Worm (Caenorhabditis elegans) whole organism, L4 larva: ENCODE measurements around the gene T24C12.1.
A peak's percentile ranks its signal among the peaks of the same experiment; 100 is the strongest.

Experiments
- D1046.2 ChIP-seq: fragments of 200-800 bp; sonication (Bioruptor generic); IDR thresholded peaks from 2 replicates; pipeline ENCODE4 v1.3.6; 2022; ENCODE audit warnings: missing genetic modification characterization, missing compliant biosample characterization
- F26F4.8 ChIP-seq: fragments of 200-800 bp; sonication (Bioruptor generic); conservative IDR thresholded peaks from 2 replicates; pipeline ENCODE4 v1.3.6; 2022; ENCODE audit warnings: missing genetic modification characterization, missing compliant biosample characterization
- F37D6.2 ChIP-seq: sonication (generic microtip); optimal IDR thresholded peaks from 2 replicates; lab custom pipeline; 2016; ENCODE audit warnings: mild to moderate bottlenecking, missing genetic modification characterization, missing compliant biosample characterization
- F44E2.7 ChIP-seq: fragments of 200-800 bp; sonication (Bioruptor generic); IDR thresholded peaks from 2 replicates; pipeline ENCODE4 v2.1.2; 2022; ENCODE audit warnings: missing genetic modification characterization, missing compliant biosample characterization
- Y105C5A.15 ChIP-seq: fragments of 200-800 bp; sonication (Bioruptor generic); IDR thresholded peaks from 2 replicates; pipeline ENCODE4 v1.3.6; 2022; ENCODE audit warnings: missing genetic modification characterization, missing compliant biosample characterization
- aha-1 ChIP-seq: fragments of 150-350 bp; peaks from one replicate; lab custom pipeline; 2014; ENCODE audit warnings: missing biosample characterization, missing genetic modification characterization
- ama-1 ChIP-seq: fragments of 150-350 bp; optimal IDR thresholded peaks from 2 replicates; lab custom pipeline; 2014; ENCODE audit warnings: inconsistent platforms, mixed read lengths
- ceh-28 ChIP-seq: fragments of 150-350 bp; optimal IDR thresholded peaks from 2 replicates; lab custom pipeline; 2014; ENCODE audit warnings: missing biosample characterization, missing genetic modification reagents, missing genetic modification characterization
- ceh-32 ChIP-seq: sonication (generic microtip); optimal IDR thresholded peaks from 2 replicates; lab custom pipeline; 2016; ENCODE audit warnings: mild to moderate bottlenecking, missing genetic modification characterization, missing compliant biosample characterization; ENCODE audit not compliant: poor library complexity
- ceh-44 ChIP-seq: fragments of 200-800 bp; sonication (Bioruptor generic); IDR thresholded peaks from 2 replicates; pipeline ENCODE4 v1.3.6; 2022; ENCODE audit warnings: missing genetic modification reagents, missing genetic modification characterization, missing compliant biosample characterization
- ceh-62 ChIP-seq: sonication (generic microtip); optimal IDR thresholded peaks from 2 replicates; lab custom pipeline; 2017; ENCODE audit warnings: missing biosample characterization, missing genetic modification characterization
- ces-1 ChIP-seq: fragments of 150-350 bp; sonication (generic microtip); optimal IDR thresholded peaks from 4 replicates; lab custom pipeline; 2014; ENCODE audit warnings: missing biosample characterization, missing genetic modification reagents, missing genetic modification characterization
- cey-2 ChIP-seq: sonication (generic microtip); optimal IDR thresholded peaks from 3 replicates; lab custom pipeline; 2017; ENCODE audit warnings: missing genetic modification characterization, mild to moderate bottlenecking, missing compliant biosample characterization, antibody characterized with exemption, borderline replicate concordance; ENCODE audit not compliant: insufficient read depth
- daf-8 ChIP-seq: fragments of 200-800 bp; sonication (Bioruptor generic); IDR thresholded peaks from 2 replicates; pipeline ENCODE4 v1.3.6; 2022; ENCODE audit warnings: missing genetic modification characterization, missing compliant biosample characterization
- egl-43 ChIP-seq: fragments of 200-800 bp; sonication (Bioruptor generic); IDR thresholded peaks from 2 replicates; pipeline ENCODE4 v1.3.6; 2022; ENCODE audit warnings: missing genetic modification reagents, missing genetic modification characterization, missing compliant biosample characterization
- gei-8 ChIP-seq: fragments of 200-800 bp; sonication (Bioruptor generic); optimal IDR thresholded peaks from 2 replicates; lab custom pipeline; 2018; ENCODE audit warnings: mild to moderate bottlenecking, missing genetic modification characterization, missing compliant biosample characterization
- hif-1 ChIP-seq, 2 experiments: sonication (generic microtip); optimal IDR thresholded peaks; 2 replicates each; lab custom pipeline; 2016 to 2017; ENCODE audit warnings: missing compliant biosample characterization in 2 of 2, missing genetic modification characterization in 2 of 2, missing genetic modification reagents in 2 of 2, missing genotype in 2 of 2, mild to moderate bottlenecking in 1 of 2
- lin-13 ChIP-seq: fragments of 150-350 bp; optimal IDR thresholded peaks from 2 replicates; lab custom pipeline; 2014; ENCODE audit warnings: missing biosample characterization, missing genetic modification reagents, missing genetic modification characterization
- lin-15B ChIP-seq: fragments of 150-350 bp; sonication (generic microtip); optimal IDR thresholded peaks from 3 replicates; lab custom pipeline; 2014; ENCODE audit warnings: missing biosample characterization, missing genetic modification characterization
- mdt-29 ChIP-seq: fragments of 200-800 bp; sonication (Bioruptor generic); IDR thresholded peaks from 2 replicates; pipeline ENCODE4 v1.3.6; 2022; ENCODE audit warnings: missing genetic modification reagents, missing genetic modification characterization, missing compliant biosample characterization
- mes-2 ChIP-seq: sonication (generic microtip); optimal IDR thresholded peaks from 2 replicates; lab custom pipeline; 2016; ENCODE audit warnings: missing genotype, mild to moderate bottlenecking, missing genetic modification characterization, missing compliant biosample characterization; ENCODE audit not compliant: poor library complexity, severe bottlenecking
- nhr-111 ChIP-seq: fragments of 200-800 bp; sonication (Bioruptor generic); optimal IDR thresholded peaks from 2 replicates; lab custom pipeline; 2018; ENCODE audit warnings: mild to moderate bottlenecking, missing genetic modification characterization, missing compliant biosample characterization
- nhr-41 ChIP-seq: fragments of 200-800 bp; sonication (Bioruptor generic); IDR thresholded peaks from 2 replicates; pipeline ENCODE4 v1.3.6; 2022; ENCODE audit warnings: missing genetic modification reagents, missing genetic modification characterization, missing compliant biosample characterization
- nhr-42 ChIP-seq: fragments of 200-800 bp; sonication (Bioruptor generic); IDR thresholded peaks from 2 replicates; pipeline ENCODE4 v1.3.6; 2022; ENCODE audit warnings: missing genetic modification characterization, missing compliant biosample characterization
- nhr-76 ChIP-seq: fragments of 150-350 bp; optimal IDR thresholded peaks from 2 replicates; lab custom pipeline; 2014; ENCODE audit warnings: missing biosample characterization, missing genetic modification characterization
- rbr-2 ChIP-seq: sonication (generic microtip); optimal IDR thresholded peaks from 2 replicates; lab custom pipeline; 2016; ENCODE audit warnings: missing genotype, missing genetic modification characterization, missing compliant biosample characterization
- saeg-2 ChIP-seq: fragments of 200-800 bp; sonication (Bioruptor generic); IDR thresholded peaks from 2 replicates; pipeline ENCODE4 v1.3.6; 2022; ENCODE audit warnings: missing genetic modification reagents, missing genetic modification characterization, missing compliant biosample characterization
- set-16 ChIP-seq: fragments of 200-800 bp; sonication (Bioruptor generic); IDR thresholded peaks from 2 replicates; pipeline ENCODE4 v1.3.6; 2022; ENCODE audit warnings: missing genetic modification reagents, missing genetic modification characterization, missing compliant biosample characterization
- skn-1 ChIP-seq: fragments of 150-350 bp; optimal IDR thresholded peaks from 2 replicates; lab custom pipeline; 2014; ENCODE audit warnings: missing biosample characterization, missing genetic modification characterization
- snpc-4 ChIP-seq: fragments of 150-350 bp; optimal IDR thresholded peaks from 2 replicates; lab custom pipeline; 2014; ENCODE audit warnings: missing biosample characterization, missing genetic modification characterization
- tag-97 ChIP-seq: fragments of 200-800 bp; sonication (Bioruptor generic); IDR thresholded peaks from 2 replicates; pipeline ENCODE4 v1.3.6; 2022; ENCODE audit warnings: missing genetic modification characterization, missing compliant biosample characterization
- tra-1 ChIP-seq: fragments of 200-800 bp; sonication (Bioruptor generic); IDR thresholded peaks from 2 replicates; pipeline ENCODE4 v1.3.6; 2022; ENCODE audit warnings: missing genetic modification reagents, missing genetic modification characterization, missing compliant biosample characterization
- unc-39 ChIP-seq: sonication (generic microtip); optimal IDR thresholded peaks from 2 replicates; lab custom pipeline; 2017; ENCODE audit warnings: missing biosample characterization, missing genetic modification characterization
- unc-62 ChIP-seq, 3 experiments: fragments of 150-350 bp in 1 of 3; sonication (generic microtip); optimal IDR thresholded peaks in 2 of 3; peaks in 1 of 3; 1 replicate in 1 of 3; 2 replicates in 2 of 3; lab custom pipeline; 2014 to 2017; ENCODE audit warnings: missing biosample characterization in 3 of 3, missing genetic modification characterization in 3 of 3, missing genetic modification reagents in 3 of 3, missing genotype in 1 of 3
- vab-7 ChIP-seq: fragments of 200-800 bp; sonication (Bioruptor generic); IDR thresholded peaks from 2 replicates; pipeline ENCODE4 v1.3.6; 2022; ENCODE audit warnings: missing genetic modification reagents, missing genetic modification characterization, missing compliant biosample characterization
- zfp-3 ChIP-seq: fragments of 200-800 bp; sonication (Bioruptor generic); conservative IDR thresholded peaks from 2 replicates; pipeline ENCODE4 v1.3.6; 2022; ENCODE audit warnings: missing genetic modification reagents, missing genetic modification characterization, missing compliant biosample characterization
- zip-11 ChIP-seq: fragments of 200-800 bp; sonication (Bioruptor generic); IDR thresholded peaks from 2 replicates; pipeline ENCODE4 v1.3.6; 2022; ENCODE audit warnings: missing genetic modification characterization, missing compliant biosample characterization
- zip-2 ChIP-seq: fragments of 150-350 bp; optimal IDR thresholded peaks from 2 replicates; lab custom pipeline; 2014; ENCODE audit warnings: missing biosample characterization, missing genetic modification characterization

T24C12.1 gene

ce11 chrX:2210751-2211150 lies 11.5 kb downstream of the T24C12.1 start, which contains the start of gene peb-1:
Gene peb-1 (plus strand): TSS chrX:2211051.
- TF ChIP-seq mes-2 (tag; lab: Kevin White, UChicago): no peak
- no peak for TF ChIP-seq lin-13 (GFP tag; lab: Kevin White, UChicago)
- no peak for TF ChIP-seq Y105C5A.15
- TF ChIP-seq lin-15B (tag; lab: Kevin White, UChicago): no peak
- TF ChIP-seq nhr-111: no peak
- TF ChIP-seq aha-1 (tag; lab: Kevin White, UChicago): peak; percentile 75

DNA sequence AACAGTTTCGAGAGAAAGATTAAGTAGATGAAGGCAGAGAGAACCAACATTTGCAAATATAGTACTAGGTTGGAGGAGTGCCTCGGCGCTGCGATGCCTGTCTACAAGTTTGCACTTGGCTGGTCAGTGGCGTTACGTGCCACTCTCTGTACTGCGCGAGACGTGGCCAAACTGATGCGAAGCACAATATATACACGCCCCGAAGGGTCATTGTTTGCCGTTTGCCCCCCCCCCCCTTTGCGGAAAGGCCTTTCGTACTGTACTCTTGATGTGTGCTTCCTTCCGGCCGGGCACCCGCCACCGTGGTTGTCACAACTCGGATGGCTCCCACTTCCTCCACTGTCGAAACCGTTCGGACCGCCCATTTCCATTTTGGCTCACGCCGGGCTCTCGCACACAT lies 12.9 kb downstream of the T24C12.1 start:
- TF ChIP-seq zfp-3: no peak
- TF ChIP-seq snpc-4: no peak
- no peak for TF ChIP-seq vab-7 (GFP tag; lab: Robert Waterston, UW)
- TF ChIP-seq cey-2 (tag; lab: Kevin White, UChicago): no peak
- TF ChIP-seq lin-13 (GFP tag; lab: Kevin White, UChicago): no peak
- no peak for TF ChIP-seq gei-8 (GFP tag; lab: Kevin White, UChicago)
- no peak for TF ChIP-seq ceh-28
- TF ChIP-seq nhr-42: 0 out of 2 replicates have a peak, but pooled peaks have one; percentile 8
- no peak for TF ChIP-seq daf-8 (GFP tag; lab: Robert Waterston, UW)
- no peak for TF ChIP-seq F44E2.7 (GFP tag; lab: Robert Waterston, UW)
- no peak for TF ChIP-seq nhr-41 (GFP tag; lab: Robert Waterston, UW)
- no peak for TF ChIP-seq skn-1 (tag; lab: Kevin White, UChicago)
- TF ChIP-seq ama-1 (lab: Kevin White, UChicago): no peak
- no peak for TF ChIP-seq unc-62 (GFP tag; optimal IDR thresholded peaks at IDR 0.05 in 1 of 2; lab: Kevin White, UChicago)
- TF ChIP-seq unc-62 (tag; optimal IDR thresholded peaks at IDR 0.05; lab: Kevin White, UChicago): no peak
- no peak for TF ChIP-seq ceh-62 (tag; lab: Kevin White, UChicago)
- no peak for TF ChIP-seq ces-1 (GFP tag; lab: Kevin White, UChicago)
- no peak for TF ChIP-seq F37D6.2 (tag; lab: Kevin White, UChicago)
- TF ChIP-seq hif-1 (tag; optimal IDR thresholded peaks at IDR 0.05; lab: Kevin White, UChicago): no peak
- TF ChIP-seq unc-39 (tag; lab: Kevin White, UChicago): no peak
- 0 out of 2 replicates have a peak, but pooled peaks have one; percentile 24 for TF ChIP-seq egl-43 (GFP tag; lab: Robert Waterston, UW)
- no peak for TF ChIP-seq ceh-44 (GFP tag; lab: Robert Waterston, UW)
- TF ChIP-seq zip-2 (tag; lab: Kevin White, UChicago): no peak
- TF ChIP-seq ceh-32 (tag; lab: Kevin White, UChicago): no peak
- TF ChIP-seq D1046.2: no peak
- TF ChIP-seq nhr-76 (tag; lab: Kevin White, UChicago): no peak
- TF ChIP-seq rbr-2 (tag; lab: Kevin White, UChicago): no peak
- peak; percentile 11 for TF ChIP-seq mes-2 (tag; lab: Kevin White, UChicago)
- no peak for TF ChIP-seq nhr-111
- TF ChIP-seq tag-97 (GFP tag; lab: Robert Waterston, UW): no peak
- no peak for TF ChIP-seq F26F4.8 (GFP tag; lab: Robert Waterston, UW)
- no peak for TF ChIP-seq tra-1 (GFP tag; lab: Robert Waterston, UW)
- TF ChIP-seq saeg-2 (GFP tag; lab: Robert Waterston, UW): no peak
- TF ChIP-seq set-16 (GFP tag; lab: Robert Waterston, UW): peak; percentile 63
- TF ChIP-seq, all 104 proteins: peak for 4

DNA sequence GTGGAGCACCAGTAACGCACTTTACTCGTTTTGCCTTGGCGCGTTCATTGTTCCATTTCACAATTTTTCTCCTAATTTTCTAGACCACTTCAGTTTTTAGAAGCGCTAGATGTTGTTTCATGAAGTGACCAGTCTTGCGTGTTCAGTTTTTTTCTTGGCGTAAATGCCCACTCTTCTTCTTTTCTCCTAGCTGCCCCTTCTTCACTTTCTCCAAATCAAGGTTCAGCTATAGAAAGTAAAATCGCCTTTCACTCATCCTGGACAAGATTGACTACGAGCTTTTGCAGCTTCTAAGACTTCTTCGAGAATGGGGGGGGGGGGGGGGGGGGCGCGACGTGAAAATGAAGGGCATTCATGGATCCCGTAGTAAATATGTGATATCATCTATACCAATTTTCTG lies 13.5 kb downstream of the T24C12.1 start:
- TF ChIP-seq unc-62 (GFP tag; optimal IDR thresholded peaks at IDR 0.05 in 1 of 2; lab: Kevin White, UChicago) (peak in 1 of 2 experiments; percentile 66), unc-62 (tag; optimal IDR thresholded peaks at IDR 0.05; lab: Kevin White, UChicago) (no peak), mdt-29 (no peak), zip-11 (GFP tag; lab: Robert Waterston, UW) (no peak)
- TF ChIP-seq, all 104 proteins: peak for 1
